Worm (Caenorhabditis elegans) whole organism, L4 larva: ENCODE measurements around the gene tag-196.

Experiments
- F37D6.2 ChIP-seq: sonication (generic microtip); optimal IDR thresholded peaks from 2 replicates; lab custom pipeline; 2016; ENCODE audit warnings: mild to moderate bottlenecking, missing genetic modification characterization, missing compliant biosample characterization
- F49E8.2 ChIP-seq: sonication (generic microtip); optimal IDR thresholded peaks from 2 replicates; lab custom pipeline; 2016; ENCODE audit warnings: missing compliant biosample characterization, mild to moderate bottlenecking, missing genetic modification characterization, borderline replicate concordance
- Y105C5A.15 ChIP-seq: fragments of 200-800 bp; sonication (Bioruptor generic); IDR thresholded peaks from 2 replicates; pipeline ENCODE4 v1.3.6; 2022; ENCODE audit warnings: missing genetic modification characterization, missing compliant biosample characterization
- Y5F2A.4 ChIP-seq: fragments of 200-800 bp; sonication (Bioruptor generic); optimal IDR thresholded peaks from 2 replicates; lab custom pipeline; 2018; ENCODE audit warnings: mild to moderate bottlenecking, missing genetic modification characterization, missing compliant biosample characterization
- ZK337.2 ChIP-seq: fragments of 200-800 bp; sonication (Bioruptor generic); IDR thresholded peaks from 2 replicates; pipeline ENCODE4 v1.3.6; 2022; ENCODE audit warnings: missing genetic modification reagents, missing genetic modification characterization, missing compliant biosample characterization
- arid-1 ChIP-seq: fragments of 200-800 bp; sonication (Bioruptor generic); conservative IDR thresholded peaks from 2 replicates; pipeline ENCODE4 v1.3.6; 2022; ENCODE audit warnings: missing genetic modification reagents, missing genetic modification characterization, missing compliant biosample characterization
- ceh-32 ChIP-seq: sonication (generic microtip); optimal IDR thresholded peaks from 2 replicates; lab custom pipeline; 2016; ENCODE audit warnings: mild to moderate bottlenecking, missing genetic modification characterization, missing compliant biosample characterization; ENCODE audit not compliant: poor library complexity
- ceh-44 ChIP-seq: fragments of 200-800 bp; sonication (Bioruptor generic); IDR thresholded peaks from 2 replicates; pipeline ENCODE4 v1.3.6; 2022; ENCODE audit warnings: missing genetic modification reagents, missing genetic modification characterization, missing compliant biosample characterization
- dmd-8 ChIP-seq: fragments of 200-800 bp; sonication (Bioruptor generic); IDR thresholded peaks from 2 replicates; pipeline ENCODE4 v1.3.6; 2022; ENCODE audit warnings: missing genetic modification characterization, missing compliant biosample characterization
- fkh-10 ChIP-seq: fragments of 150-350 bp; optimal IDR thresholded peaks from 2 replicates; lab custom pipeline; 2014; ENCODE audit warnings: missing biosample characterization, missing genetic modification reagents, missing genetic modification characterization
- fos-1 ChIP-seq: fragments of 150-350 bp; optimal IDR thresholded peaks from 2 replicates; lab custom pipeline; 2014; ENCODE audit warnings: missing biosample characterization, missing genetic modification characterization
- gei-8 ChIP-seq: fragments of 200-800 bp; sonication (Bioruptor generic); optimal IDR thresholded peaks from 2 replicates; lab custom pipeline; 2018; ENCODE audit warnings: mild to moderate bottlenecking, missing genetic modification characterization, missing compliant biosample characterization
- hlh-11 ChIP-seq: fragments of 200-800 bp; sonication (Bioruptor generic); optimal IDR thresholded peaks from 2 replicates; lab custom pipeline; 2018; ENCODE audit warnings: mild to moderate bottlenecking, missing genetic modification characterization, missing compliant biosample characterization
- hmg-1.1 ChIP-seq: fragments of 200-800 bp; sonication (Bioruptor generic); IDR thresholded peaks from 2 replicates; pipeline ENCODE4 v1.3.6; 2022; ENCODE audit warnings: missing genetic modification reagents, missing genetic modification characterization, missing compliant biosample characterization
- lin-13 ChIP-seq: fragments of 150-350 bp; optimal IDR thresholded peaks from 2 replicates; lab custom pipeline; 2014; ENCODE audit warnings: missing biosample characterization, missing genetic modification reagents, missing genetic modification characterization
- lin-38 ChIP-seq: fragments of 200-800 bp; sonication (Bioruptor generic); IDR thresholded peaks from 2 replicates; pipeline ENCODE4 v1.3.6; 2022; ENCODE audit warnings: missing genetic modification reagents, missing genetic modification characterization, missing compliant biosample characterization
- lin-39 ChIP-seq: fragments of 150-350 bp; optimal IDR thresholded peaks from 2 replicates; lab custom pipeline; 2014; ENCODE audit warnings: missing biosample characterization, missing genetic modification reagents, missing genetic modification characterization
- nhr-102 ChIP-seq: sonication (generic microtip); optimal IDR thresholded peaks from 2 replicates; lab custom pipeline; 2016; ENCODE audit warnings: mild to moderate bottlenecking, missing genetic modification characterization, moderate library complexity, missing compliant biosample characterization
- nhr-111 ChIP-seq: fragments of 200-800 bp; sonication (Bioruptor generic); optimal IDR thresholded peaks from 2 replicates; lab custom pipeline; 2018; ENCODE audit warnings: mild to moderate bottlenecking, missing genetic modification characterization, missing compliant biosample characterization
- nhr-28 ChIP-seq: fragments of 150-350 bp; optimal IDR thresholded peaks from 2 replicates; lab custom pipeline; 2014; ENCODE audit warnings: missing biosample characterization, missing genetic modification characterization
- nhr-42 ChIP-seq: fragments of 200-800 bp; sonication (Bioruptor generic); IDR thresholded peaks from 2 replicates; pipeline ENCODE4 v1.3.6; 2022; ENCODE audit warnings: missing genetic modification characterization, missing compliant biosample characterization
- nhr-48 ChIP-seq: sonication (generic microtip); optimal IDR thresholded peaks from 2 replicates; lab custom pipeline; 2016; ENCODE audit warnings: mild to moderate bottlenecking, missing genetic modification characterization, missing compliant biosample characterization
- nhr-77 ChIP-seq: fragments of 150-350 bp; optimal IDR thresholded peaks from 2 replicates; lab custom pipeline; 2014; ENCODE audit warnings: missing biosample characterization, missing genetic modification characterization
- pha-4 ChIP-seq, 2 experiments: fragments of 150-350 bp in 1 of 2; fragments of 200-800 bp in 1 of 2; sonication (Bioruptor generic) in 1 of 2; IDR thresholded peaks in 1 of 2; optimal IDR thresholded peaks in 1 of 2; 2 replicates each; pipeline versions ENCODE4 v1.3.6 to Lab custom; 2014 to 2022; ENCODE audit warnings: missing genetic modification characterization in 2 of 2, missing genetic modification reagents in 2 of 2, missing biosample characterization in 1 of 2, missing compliant biosample characterization in 1 of 2
- php-3 ChIP-seq: fragments of 200-800 bp; sonication (Bioruptor generic); IDR thresholded peaks from 2 replicates; pipeline ENCODE4 v1.3.6; 2022; ENCODE audit warnings: missing genetic modification reagents, missing genetic modification characterization, missing compliant biosample characterization
- pqm-1 ChIP-seq: sonication (generic microtip); optimal IDR thresholded peaks from 2 replicates; lab custom pipeline; 2017; ENCODE audit warnings: missing biosample characterization, missing genetic modification characterization
- rbr-2 ChIP-seq: sonication (generic microtip); optimal IDR thresholded peaks from 2 replicates; lab custom pipeline; 2016; ENCODE audit warnings: missing genotype, missing genetic modification characterization, missing compliant biosample characterization
- saeg-2 ChIP-seq: fragments of 200-800 bp; sonication (Bioruptor generic); IDR thresholded peaks from 2 replicates; pipeline ENCODE4 v1.3.6; 2022; ENCODE audit warnings: missing genetic modification reagents, missing genetic modification characterization, missing compliant biosample characterization
- set-16 ChIP-seq: fragments of 200-800 bp; sonication (Bioruptor generic); IDR thresholded peaks from 2 replicates; pipeline ENCODE4 v1.3.6; 2022; ENCODE audit warnings: missing genetic modification reagents, missing genetic modification characterization, missing compliant biosample characterization
- skn-1 ChIP-seq: fragments of 150-350 bp; optimal IDR thresholded peaks from 2 replicates; lab custom pipeline; 2014; ENCODE audit warnings: missing biosample characterization, missing genetic modification characterization
- spr-1 ChIP-seq: sonication (generic microtip); optimal IDR thresholded peaks from 2 replicates; lab custom pipeline; 2016; ENCODE audit warnings: mild to moderate bottlenecking, missing genetic modification characterization, missing compliant biosample characterization
- tag-97 ChIP-seq: fragments of 200-800 bp; sonication (Bioruptor generic); IDR thresholded peaks from 2 replicates; pipeline ENCODE4 v1.3.6; 2022; ENCODE audit warnings: missing genetic modification characterization, missing compliant biosample characterization
- unc-39 ChIP-seq: sonication (generic microtip); optimal IDR thresholded peaks from 2 replicates; lab custom pipeline; 2017; ENCODE audit warnings: missing biosample characterization, missing genetic modification characterization
- zag-1 ChIP-seq: fragments of 150-350 bp; optimal IDR thresholded peaks from 2 replicates; lab custom pipeline; 2014; ENCODE audit warnings: missing biosample characterization, missing genetic modification characterization
- zip-2 ChIP-seq: fragments of 150-350 bp; optimal IDR thresholded peaks from 2 replicates; lab custom pipeline; 2014; ENCODE audit warnings: missing biosample characterization, missing genetic modification characterization
- ztf-7 ChIP-seq: fragments of 150-350 bp; optimal IDR thresholded peaks from 2 replicates; lab custom pipeline; 2014; ENCODE audit warnings: missing biosample characterization, missing genetic modification characterization

The tag-196 gene

DNA sequence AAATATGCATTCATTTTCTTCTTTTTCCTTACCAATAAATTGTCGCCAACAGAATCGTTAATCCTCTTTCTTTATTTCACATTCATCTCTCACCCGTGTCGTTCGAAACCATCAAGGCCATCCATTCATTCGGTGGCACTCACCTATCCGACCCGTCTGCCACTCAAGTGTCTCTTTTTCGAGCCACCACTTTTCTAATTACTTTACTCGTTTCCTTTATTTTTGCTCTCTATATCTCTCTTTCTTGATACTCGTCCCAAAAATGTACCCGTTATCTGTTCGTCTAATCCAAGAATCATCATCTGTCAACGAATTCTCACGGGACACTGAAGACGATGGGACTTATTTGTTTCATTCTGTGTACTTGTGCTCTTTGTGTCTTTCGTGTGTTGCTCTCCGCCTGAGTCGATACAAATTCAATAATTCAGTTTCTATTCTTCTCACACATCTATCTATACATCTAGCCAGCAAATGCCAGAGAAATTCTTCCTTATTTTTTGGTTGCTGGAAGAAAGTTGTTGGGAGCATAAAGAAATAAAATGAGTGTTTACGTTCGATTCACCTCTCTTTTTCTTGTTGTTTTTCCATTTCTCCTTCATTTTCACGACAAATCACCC, 1.9 kb upstream of the tag-196 start:
- TF ChIP-seq fkh-10 (GFP tag; lab: Kevin White, UChicago) (peak; percentile 57), hmg-1.1 (GFP tag; lab: Robert Waterston, UW) (no peak), ztf-7 (tag; lab: Kevin White, UChicago) (no peak), zip-2 (tag; lab: Kevin White, UChicago) (no peak), fos-1 (no peak), nhr-42 (GFP tag; lab: Robert Waterston, UW) (no peak), zag-1 (tag; lab: Kevin White, UChicago) (no peak), nhr-111 (GFP tag; lab: Kevin White, UChicago) (no peak)
- TF ChIP-seq, all 104 proteins: peak for 1

DNA sequence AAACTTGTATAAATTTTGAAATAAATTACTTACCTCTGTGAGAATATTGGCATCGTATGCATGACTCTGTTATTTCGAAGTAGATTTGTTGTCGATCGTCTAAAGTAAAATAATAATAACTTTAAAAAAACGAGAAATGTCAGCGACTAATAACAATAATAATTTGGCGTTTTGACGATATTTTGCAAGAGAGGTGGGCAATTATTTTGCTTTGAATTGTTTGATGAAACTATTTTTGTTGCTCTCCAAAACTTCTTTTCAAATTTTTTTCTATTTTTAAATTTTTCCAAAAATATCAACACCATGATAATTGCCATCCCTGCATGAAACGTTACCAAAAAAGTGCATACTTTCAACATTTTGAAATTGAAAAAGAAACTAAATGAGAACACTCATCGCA, 4.5 kb downstream of the tag-196 start, which contains the start of gene F41E6.7:
TSS of gene F41E6.7 (minus strand) at position 101 of the 400 bp plus-strand sequence.
- no peak for TF ChIP-seq skn-1 (tag; lab: Kevin White, UChicago)
- TF ChIP-seq hlh-11 (tag; lab: Kevin White, UChicago): no peak
- TF ChIP-seq nhr-48: no peak
- TF ChIP-seq tag-97: no peak
- no peak for TF ChIP-seq saeg-2 (GFP tag; lab: Robert Waterston, UW)
- TF ChIP-seq nhr-102 (tag; lab: Kevin White, UChicago): no peak
- no peak for TF ChIP-seq pqm-1 (tag; lab: Kevin White, UChicago)

DNA sequence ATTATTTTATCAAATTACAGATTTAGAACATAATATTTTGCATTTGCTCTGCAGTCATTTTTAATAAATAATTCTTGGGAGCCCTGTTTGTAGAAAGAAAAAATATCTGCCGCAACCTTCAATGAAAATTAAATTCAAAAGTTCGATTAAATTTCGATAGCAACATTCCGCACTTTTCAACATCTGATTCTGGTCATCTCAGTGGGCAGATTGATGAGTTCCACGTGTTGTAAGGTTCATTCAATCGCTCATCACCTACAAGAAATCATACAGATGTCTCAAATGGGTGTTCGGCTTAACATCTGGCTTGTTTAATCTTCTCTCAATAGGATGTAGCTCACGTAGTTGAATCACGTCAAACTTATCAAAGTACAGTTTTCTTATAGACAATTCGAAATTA, 5.2 kb downstream of the tag-196 start:
- TF ChIP-seq nhr-28 (tag; lab: Kevin White, UChicago): no peak
- no peak for TF ChIP-seq dmd-8 (GFP tag; lab: Robert Waterston, UW)
- TF ChIP-seq spr-1 (tag; lab: Kevin White, UChicago): no peak
- TF ChIP-seq arid-1 (GFP tag; lab: Robert Waterston, UW): no peak
- TF ChIP-seq pha-4 (GFP tag; IDR thresholded peaks at IDR 0.05; lab: Robert Waterston, UW): no peak
- TF ChIP-seq pha-4 (tag; optimal IDR thresholded peaks at IDR 0.05; lab: Kevin White, UChicago): no peak
- TF ChIP-seq zip-2 (tag; lab: Kevin White, UChicago): no peak
- TF ChIP-seq rbr-2: no peak
- no peak for TF ChIP-seq lin-38 (GFP tag; lab: Robert Waterston, UW)
- TF ChIP-seq lin-13 (GFP tag; lab: Kevin White, UChicago): no peak
- no peak for TF ChIP-seq ZK337.2 (GFP tag; lab: Robert Waterston, UW)
- TF ChIP-seq F37D6.2 (tag; lab: Kevin White, UChicago): no peak

DNA sequence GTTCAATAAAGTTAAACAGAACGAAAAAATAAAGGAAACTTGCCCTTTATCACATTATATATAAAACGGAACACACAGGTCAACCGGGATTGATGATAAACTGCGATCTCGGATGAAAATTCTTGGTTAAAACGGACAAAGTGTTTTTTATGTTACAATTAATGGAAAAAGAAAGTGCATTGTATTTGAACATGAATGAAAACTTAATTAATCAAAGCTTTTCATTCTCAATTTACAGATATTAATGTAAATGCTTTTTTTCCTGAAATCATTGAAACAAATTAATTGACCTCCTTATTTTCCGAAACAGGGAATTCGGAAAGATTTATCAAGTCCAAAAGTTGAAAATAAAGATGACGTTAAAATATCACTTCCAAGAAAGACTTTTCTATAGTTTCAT, 6.7 kb downstream of the tag-196 start, which contains the start of gene F41E6.8:
TSS of gene F41E6.8 (minus strand) at position 101 of the 400 bp plus-strand sequence.
- TF ChIP-seq F37D6.2 (tag; lab: Kevin White, UChicago) (no peak), nhr-28 (tag; lab: Kevin White, UChicago) (no peak), Y105C5A.15 (no peak), fos-1 (no peak), lin-39 (no peak), gei-8 (no peak), unc-39 (tag; lab: Kevin White, UChicago) (no peak), nhr-77 (tag; lab: Kevin White, UChicago) (no peak), php-3 (GFP tag; lab: Robert Waterston, UW) (no peak), ZK337.2 (GFP tag; lab: Robert Waterston, UW) (no peak), lin-13 (GFP tag; lab: Kevin White, UChicago) (no peak), ceh-32 (tag; lab: Kevin White, UChicago) (no peak), Y5F2A.4 (GFP tag; lab: Kevin White, UChicago) (no peak), zag-1 (tag; lab: Kevin White, UChicago) (no peak), zip-2 (tag; lab: Kevin White, UChicago) (no peak), ceh-44 (GFP tag; lab: Robert Waterston, UW) (no peak), rbr-2 (no peak), F49E8.2 (tag; lab: Kevin White, UChicago) (no peak), set-16 (GFP tag; lab: Robert Waterston, UW) (no peak), skn-1 (tag; lab: Kevin White, UChicago) (no peak)
